Worm (Caenorhabditis elegans) whole organism, young adult: ENCODE measurements around the gene ani-2.

Experiments used
- B0035.1 ChIP-seq: sonication (generic microtip); optimal IDR thresholded peaks from 2 replicates; lab custom pipeline; 2016; ENCODE audit warnings: missing genetic modification characterization, mild to moderate bottlenecking, missing compliant biosample characterization, missing genotype, missing genetic modification reagents
- B0261.1 ChIP-seq: sonication (generic microtip); optimal IDR thresholded peaks from 2 replicates; lab custom pipeline; 2016; ENCODE audit warnings: mild to moderate bottlenecking, missing genetic modification characterization, moderate library complexity, missing compliant biosample characterization
- F10E7.11 ChIP-seq: sonication (generic microtip); optimal IDR thresholded peaks from 2 replicates; lab custom pipeline; 2017; ENCODE audit warnings: mild to moderate bottlenecking, missing genetic modification characterization, moderate library complexity, missing compliant biosample characterization
- F22D6.2 ChIP-seq: sonication (generic microtip); optimal IDR thresholded peaks from 2 replicates; lab custom pipeline; 2016; ENCODE audit warnings: mild to moderate bottlenecking, missing genetic modification characterization, missing compliant biosample characterization
- F37B4.10 ChIP-seq: fragments of 200-800 bp; sonication (Bioruptor generic); IDR thresholded peaks from 2 replicates; pipeline ENCODE4 v1.3.6; 2022; ENCODE audit warnings: missing genetic modification characterization, missing compliant biosample characterization
- K12H6.12 ChIP-seq: fragments of 200-800 bp; sonication (Bioruptor generic); optimal IDR thresholded peaks from 2 replicates; lab custom pipeline; 2018; ENCODE audit warnings: mild to moderate bottlenecking, missing genetic modification characterization, missing compliant biosample characterization
- T26A5.8 ChIP-seq: sonication (generic microtip); optimal IDR thresholded peaks from 2 replicates; lab custom pipeline; 2016; ENCODE audit warnings: missing genetic modification characterization, missing compliant biosample characterization
- Y56A3A.18 ChIP-seq: fragments of 200-800 bp; sonication (Bioruptor generic); IDR thresholded peaks from 2 replicates; pipeline ENCODE4 v1.3.6; 2022; ENCODE audit warnings: missing genetic modification reagents, missing genetic modification characterization, missing compliant biosample characterization
- akir-1 ChIP-seq: fragments of 200-800 bp; sonication (Bioruptor generic); optimal IDR thresholded peaks from 2 replicates; lab custom pipeline; 2018; ENCODE audit warnings: mild to moderate bottlenecking, missing genetic modification characterization, moderate library complexity, missing compliant biosample characterization
- aptf-3 ChIP-seq: fragments of 200-800 bp; sonication (Bioruptor generic); IDR thresholded peaks from 2 replicates; pipeline ENCODE4 v1.3.6; 2022; ENCODE audit warnings: missing genetic modification characterization, missing compliant biosample characterization
- attf-6 ChIP-seq: fragments of 200-800 bp; sonication (Bioruptor generic); IDR thresholded peaks from 2 replicates; pipeline ENCODE4 v1.3.6; 2022; ENCODE audit warnings: missing genetic modification reagents, missing genetic modification characterization, missing compliant biosample characterization
- bed-1 ChIP-seq: fragments of 200-800 bp; sonication (Bioruptor generic); IDR thresholded peaks from 2 replicates; pipeline ENCODE4 v1.3.6; 2022; ENCODE audit warnings: missing genetic modification reagents, missing genetic modification characterization, missing compliant biosample characterization
- ceh-100 ChIP-seq: fragments of 200-800 bp; sonication (Bioruptor generic); IDR thresholded peaks from 2 replicates; pipeline ENCODE4 v1.3.6; 2022; ENCODE audit warnings: missing genetic modification reagents, missing genetic modification characterization, missing compliant biosample characterization
- ceh-27 ChIP-seq: fragments of 200-800 bp; sonication (Bioruptor generic); optimal IDR thresholded peaks from 2 replicates; lab custom pipeline; 2018; ENCODE audit warnings: mild to moderate bottlenecking, missing genetic modification characterization, moderate library complexity, missing compliant biosample characterization
- ceh-40 ChIP-seq: fragments of 200-800 bp; sonication (Bioruptor generic); IDR thresholded peaks from 2 replicates; pipeline ENCODE4 v1.3.6; 2022; ENCODE audit warnings: missing genetic modification characterization, missing compliant biosample characterization
- dpl-1 ChIP-seq: fragments of 150-350 bp; optimal IDR thresholded peaks from 2 replicates; lab custom pipeline; 2014; ENCODE audit warnings: missing biosample characterization, missing genetic modification reagents, missing genetic modification characterization
- egl-44 ChIP-seq: fragments of 200-800 bp; sonication (Bioruptor generic); IDR thresholded peaks from 2 replicates; pipeline ENCODE4 v1.3.6; 2022; ENCODE audit warnings: missing genetic modification reagents, missing genetic modification characterization, missing compliant biosample characterization
- ets-4 ChIP-seq: fragments of 200-800 bp; sonication (Bioruptor generic); optimal IDR thresholded peaks from 2 replicates; lab custom pipeline; 2018; ENCODE audit warnings: mild to moderate bottlenecking, missing genetic modification characterization, missing compliant biosample characterization
- fkh-3 ChIP-seq: sonication (generic microtip); optimal IDR thresholded peaks from 2 replicates; lab custom pipeline; 2016; ENCODE audit warnings: mild to moderate bottlenecking, missing genetic modification characterization, missing compliant biosample characterization
- him-1 ChIP-seq: sonication (generic microtip); optimal IDR thresholded peaks from 2 replicates; lab custom pipeline; 2016; ENCODE audit warnings: missing genotype, missing genetic modification reagents, missing genetic modification characterization, missing compliant biosample characterization
- lag-1 ChIP-seq: fragments of 200-800 bp; sonication (Bioruptor generic); IDR thresholded peaks from 2 replicates; pipeline ENCODE4 v1.3.6; 2022; ENCODE audit warnings: missing genetic modification reagents, missing genetic modification characterization, missing compliant biosample characterization
- let-526 ChIP-seq: fragments of 200-800 bp; sonication (Bioruptor generic); IDR thresholded peaks from 2 replicates; pipeline ENCODE4 v1.3.6; 2022; ENCODE audit warnings: missing genetic modification reagents, missing genetic modification characterization, missing compliant biosample characterization
- lin-35 ChIP-seq, 3 experiments: fragments of 150-350 bp in 2 of 3; sonication (generic microtip) in 1 of 3; optimal IDR thresholded peaks; 2 replicates each; lab custom pipeline; 2014 to 2018; ENCODE audit warnings: missing biosample characterization in 3 of 3, missing genetic modification characterization in 3 of 3, missing genetic modification reagents in 3 of 3
- lsy-27 ChIP-seq: sonication (generic microtip); optimal IDR thresholded peaks from 2 replicates; lab custom pipeline; 2017; ENCODE audit warnings: missing genetic modification characterization, mild to moderate bottlenecking, missing compliant biosample characterization, antibody characterized with exemption, missing genotype, borderline replicate concordance; ENCODE audit not compliant: insufficient read depth
- mel-28 ChIP-seq: sonication (generic microtip); optimal IDR thresholded peaks from 2 replicates; lab custom pipeline; 2016; ENCODE audit warnings: borderline replicate concordance, mild to moderate bottlenecking, missing genetic modification characterization, missing compliant biosample characterization
- nfya-1 ChIP-seq: sonication (generic microtip); optimal IDR thresholded peaks from 2 replicates; lab custom pipeline; 2017; ENCODE audit warnings: antibody characterized with exemption, missing compliant biosample characterization, missing genetic modification characterization, borderline replicate concordance; ENCODE audit not compliant: insufficient read depth
- nfyb-1 ChIP-seq: fragments of 200-800 bp; sonication (Bioruptor generic); IDR thresholded peaks from 2 replicates; pipeline ENCODE4 v1.3.6; 2022; ENCODE audit warnings: missing genetic modification reagents, missing genetic modification characterization, missing compliant biosample characterization
- nhr-120 ChIP-seq: fragments of 200-800 bp; sonication (Bioruptor generic); IDR thresholded peaks from 2 replicates; pipeline ENCODE4 v1.3.6; 2022; ENCODE audit warnings: missing genetic modification characterization, missing compliant biosample characterization
- nhr-179 ChIP-seq: sonication (generic microtip); optimal IDR thresholded peaks from 2 replicates; lab custom pipeline; 2016; ENCODE audit warnings: mild to moderate bottlenecking, missing genetic modification characterization, missing compliant biosample characterization
- nhr-27 ChIP-seq: fragments of 200-800 bp; sonication (Bioruptor generic); optimal IDR thresholded peaks from 2 replicates; lab custom pipeline; 2018; ENCODE audit warnings: mild to moderate bottlenecking, missing genetic modification characterization, moderate library complexity, missing compliant biosample characterization
- snpc-1.1 ChIP-seq: sonication (generic microtip); optimal IDR thresholded peaks from 2 replicates; lab custom pipeline; 2017; ENCODE audit warnings: missing genetic modification characterization, mild to moderate bottlenecking, missing compliant biosample characterization, antibody characterized with exemption, moderate library complexity, missing genotype, missing genetic modification reagents; ENCODE audit not compliant: insufficient read depth
- snpc-4 ChIP-seq, 5 experiments: fragments of 150-350 bp in 1 of 5; sonication (generic microtip) in 4 of 5; optimal IDR thresholded peaks; 2 replicates each; lab custom pipeline; 2014 to 2018; ENCODE audit warnings: missing genetic modification characterization in 5 of 5, missing biosample characterization in 3 of 5, antibody characterized with exemption in 2 of 5, mild to moderate bottlenecking in 2 of 5, missing compliant biosample characterization in 2 of 5, missing genotype in 2 of 5, moderate library complexity in 2 of 5, missing genetic modification reagents in 1 of 5
- tbx-9 ChIP-seq: sonication (generic microtip); optimal IDR thresholded peaks from 2 replicates; lab custom pipeline; 2016; ENCODE audit warnings: borderline replicate concordance, missing genetic modification characterization, inconsistent platforms, missing compliant biosample characterization
- unc-62 ChIP-seq: fragments of 150-350 bp; optimal IDR thresholded peaks from 2 replicates; lab custom pipeline; 2014; ENCODE audit warnings: missing biosample characterization, missing genetic modification reagents, missing genetic modification characterization
- ztf-28 ChIP-seq: fragments of 200-800 bp; sonication (Bioruptor generic); IDR thresholded peaks from 2 replicates; pipeline ENCODE4 v1.3.6; 2022; ENCODE audit warnings: missing genetic modification reagents, missing genetic modification characterization, missing compliant biosample characterization

Gene ani-2

DNA sequence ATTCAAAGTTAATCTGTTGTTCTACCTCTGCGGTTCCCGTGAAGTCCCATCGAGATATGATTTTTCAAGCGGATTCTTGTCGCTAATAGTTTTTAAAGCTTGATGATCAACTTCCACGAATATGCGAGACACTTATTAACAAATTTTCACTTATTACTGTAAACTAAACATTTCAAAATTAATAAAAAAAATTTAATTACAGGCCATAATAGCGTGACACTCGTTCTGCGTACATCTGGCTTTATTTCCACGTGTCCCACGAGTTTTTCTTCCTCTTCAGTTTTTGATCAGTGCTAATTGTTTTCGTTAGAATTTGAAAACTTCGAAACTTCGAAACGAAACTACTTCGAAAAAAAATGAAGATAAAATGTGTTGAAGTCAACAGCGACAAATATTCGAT, 36.5 kb upstream of the ani-2 start, which contains the start of gene btb-2:
Gene btb-2, plus strand, starts transcription at position 301 of the 400 bp plus-strand sequence.
- no peak for TF ChIP-seq unc-62 (GFP tag; lab: Kevin White, UChicago)
- TF ChIP-seq B0261.1 (tag; lab: Kevin White, UChicago): no peak

DNA sequence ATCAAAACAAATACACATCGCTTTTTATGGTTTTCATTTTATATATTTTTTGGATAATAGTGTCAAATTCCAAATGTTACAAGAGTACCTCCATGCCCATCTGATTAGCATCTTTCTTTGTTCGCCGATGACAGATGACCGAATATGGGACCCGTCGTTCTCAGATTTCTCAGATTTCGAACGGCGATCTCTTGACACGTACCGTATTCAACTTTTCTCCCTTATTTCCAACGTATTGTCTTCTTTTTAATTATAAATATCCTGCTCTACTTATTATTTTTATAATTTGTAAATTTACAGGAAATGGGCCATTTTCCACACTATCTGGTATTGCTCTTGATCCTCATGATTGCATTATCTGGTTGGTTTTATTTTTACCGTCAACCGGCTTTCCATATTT, 33.2 kb upstream of the ani-2 start, which contains the start of gene zig-10:
Gene zig-10, plus strand, starts transcription at position 301 of the 400 bp plus-strand sequence.
- no peak for TF ChIP-seq lin-35 (GFP tag; optimal IDR thresholded peaks at IDR 0.05; lab: Kevin White, UChicago)
- TF ChIP-seq K12H6.12 (tag; lab: Kevin White, UChicago): no peak
- no peak for TF ChIP-seq Y56A3A.18 (GFP tag; lab: Robert Waterston, UW)
- no peak for TF ChIP-seq ceh-100
- TF ChIP-seq B0035.1 (tag; lab: Kevin White, UChicago): no peak
- no peak for TF ChIP-seq tbx-9 (tag; lab: Kevin White, UChicago)
- no peak for TF ChIP-seq egl-44 (GFP tag; lab: Robert Waterston, UW)
- TF ChIP-seq nhr-179: no peak
- no peak for TF ChIP-seq dpl-1 (GFP tag; lab: Kevin White, UChicago)
- no peak for TF ChIP-seq nhr-27 (tag; lab: Kevin White, UChicago)
- TF ChIP-seq bed-1 (GFP tag; lab: Robert Waterston, UW): no peak
- TF ChIP-seq ceh-40 (GFP tag; lab: Robert Waterston, UW): no peak
- no peak for TF ChIP-seq lsy-27 (tag; lab: Kevin White, UChicago)
- TF ChIP-seq F37B4.10 (GFP tag; lab: Robert Waterston, UW): no peak
- no peak for TF ChIP-seq fkh-3
- TF ChIP-seq ztf-28 (GFP tag; lab: Robert Waterston, UW): no peak
- TF ChIP-seq let-526: no peak
- TF ChIP-seq F10E7.11 (tag; lab: Kevin White, UChicago): no peak
- no peak for TF ChIP-seq attf-6 (GFP tag; lab: Robert Waterston, UW)

DNA sequence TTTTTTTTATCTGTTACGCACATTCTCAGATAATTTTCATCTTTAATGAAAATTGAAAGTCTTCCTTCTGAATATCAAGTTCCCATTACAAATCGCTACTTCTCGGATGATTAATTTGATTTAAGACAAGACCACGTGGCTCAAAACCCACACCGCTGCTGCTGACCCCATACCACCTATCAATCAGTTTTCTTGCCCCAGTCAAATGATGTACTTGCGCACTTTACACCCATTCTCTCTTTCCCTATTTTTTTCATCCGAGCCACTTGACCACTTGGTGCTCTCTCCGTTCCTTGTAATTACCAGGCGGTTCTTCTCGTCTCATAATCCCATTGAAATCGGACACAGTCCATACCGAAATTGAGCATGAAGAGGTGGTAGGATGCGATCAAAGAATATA, 28.9 kb upstream of the ani-2 start:
- no peak for TF ChIP-seq akir-1
- TF ChIP-seq him-1: no peak
- no peak for TF ChIP-seq nfyb-1 (GFP tag; lab: Robert Waterston, UW)
- TF ChIP-seq snpc-1.1: no peak
- TF ChIP-seq nhr-120 (GFP tag; lab: Robert Waterston, UW): no peak
- no peak for TF ChIP-seq snpc-4 (GFP tag; optimal IDR thresholded peaks at IDR 0.05; lab: Kevin White, UChicago)
- no peak for TF ChIP-seq snpc-4 (tag; optimal IDR thresholded peaks at IDR 0.05; lab: Kevin White, UChicago)
- TF ChIP-seq nfya-1: no peak
- no peak for TF ChIP-seq ceh-27 (GFP tag; lab: Kevin White, UChicago)
- TF ChIP-seq T26A5.8 (tag; lab: Kevin White, UChicago): no peak
- TF ChIP-seq F10E7.11 (tag; lab: Kevin White, UChicago): no peak
- TF ChIP-seq mel-28 (tag; lab: Kevin White, UChicago): no peak
- no peak for TF ChIP-seq nhr-27 (tag; lab: Kevin White, UChicago)
- no peak for TF ChIP-seq F22D6.2 (tag; lab: Kevin White, UChicago)
- TF ChIP-seq ceh-100: no peak
- no peak for TF ChIP-seq lag-1 (GFP tag; lab: Robert Waterston, UW)
- no peak for TF ChIP-seq ets-4
- no peak for TF ChIP-seq aptf-3 (GFP tag; lab: Robert Waterston, UW)
- TF ChIP-seq, all 124 proteins: peak for 0
